Worm (Caenorhabditis elegans): ENCODE data around the gene F59F4.3.

Gene F59F4.3

DNA sequence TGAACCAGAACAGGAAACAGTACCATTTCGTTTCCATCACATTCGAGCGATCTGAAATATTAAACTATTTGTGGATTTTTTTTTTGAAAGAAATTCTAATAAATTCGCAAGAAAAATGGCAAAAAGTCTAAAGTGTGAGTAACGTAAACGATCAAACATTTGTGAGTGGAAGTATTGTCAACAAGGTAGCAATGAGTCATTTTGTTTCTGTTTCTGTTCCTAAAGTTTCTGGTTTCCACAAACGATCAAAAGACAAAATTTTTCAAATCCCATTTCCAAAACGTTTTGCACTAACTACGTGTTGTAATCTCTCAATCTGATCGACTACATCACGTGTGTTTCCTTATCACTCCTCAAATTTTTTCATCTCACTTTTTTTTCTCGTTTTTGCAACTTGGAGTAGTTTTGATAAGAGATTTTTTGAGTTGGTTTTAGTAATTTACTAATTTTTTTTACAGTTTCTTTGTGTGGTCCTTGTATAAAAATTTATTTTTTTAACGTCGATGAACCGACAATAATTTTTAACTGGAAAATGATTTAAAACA is at the start of gene F59F4.3:
Gene F59F4.3 (minus strand): TSS at position 51 of the 545 bp plus-strand sequence.
- TF ChIP-seq elt-2 (tag; optimal IDR thresholded peaks at IDR 0.05) (peak; percentile 61), ztf-4 (tag; optimal IDR thresholded peaks at IDR 0.05) (no peak), pha-4 (tag; optimal IDR thresholded peaks at IDR 0.05) (peak; percentile 29)

DNA sequence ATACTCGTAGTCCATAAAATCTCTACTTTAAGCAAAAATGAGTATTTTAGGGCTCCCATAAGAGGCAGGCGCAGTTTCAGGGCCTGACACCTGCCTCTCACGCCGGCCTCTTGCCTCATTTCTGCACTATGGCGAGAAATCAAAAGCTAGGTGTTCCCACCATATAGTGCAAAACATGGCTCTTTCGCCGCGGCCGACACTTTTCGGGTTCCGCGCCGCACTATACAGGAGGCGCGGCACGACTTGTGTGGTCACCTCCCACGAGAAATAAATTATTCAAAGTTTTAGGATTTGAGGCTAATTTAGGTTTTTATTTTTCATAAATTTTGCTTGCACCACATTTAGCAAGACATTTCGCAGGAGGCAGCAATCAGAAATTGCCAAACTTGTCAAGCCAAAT is 45.1 kb upstream of the F59F4.3 start:
- TF ChIP-seq tbx-2 (tag; optimal IDR thresholded peaks at IDR 0.05) (no peak), snpc-4 (tag; optimal IDR thresholded peaks at IDR 0.05) (peak; percentile 30)

DNA sequence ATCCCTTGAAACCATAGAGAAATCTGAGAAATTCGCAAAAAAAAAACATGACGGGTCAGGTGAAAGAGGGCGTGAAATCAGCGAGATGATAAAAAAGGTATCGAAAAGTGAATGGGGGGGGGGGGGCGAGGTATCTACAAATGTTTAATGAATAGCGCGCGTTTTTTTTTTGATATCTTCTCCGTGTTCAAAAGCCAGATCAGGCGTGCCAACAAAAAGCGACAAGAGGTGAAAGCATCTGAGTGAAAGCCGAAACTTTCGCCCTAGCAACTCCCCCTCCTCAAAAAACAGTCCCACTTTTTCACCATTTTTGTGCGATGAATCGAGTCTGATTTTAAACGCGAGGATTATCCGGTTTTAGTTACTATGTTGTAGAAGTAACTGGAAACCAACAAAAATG is 40.6 kb upstream of the F59F4.3 start:
- TF ChIP-seq nfya-1 (tag; optimal IDR thresholded peaks at IDR 0.05; ENCODE audit: insufficient read depth) (no peak), eor-1 (tag; optimal IDR thresholded peaks at IDR 0.05) (no peak), jun-1 (tag; optimal IDR thresholded peaks at IDR 0.05) (no peak)

DNA sequence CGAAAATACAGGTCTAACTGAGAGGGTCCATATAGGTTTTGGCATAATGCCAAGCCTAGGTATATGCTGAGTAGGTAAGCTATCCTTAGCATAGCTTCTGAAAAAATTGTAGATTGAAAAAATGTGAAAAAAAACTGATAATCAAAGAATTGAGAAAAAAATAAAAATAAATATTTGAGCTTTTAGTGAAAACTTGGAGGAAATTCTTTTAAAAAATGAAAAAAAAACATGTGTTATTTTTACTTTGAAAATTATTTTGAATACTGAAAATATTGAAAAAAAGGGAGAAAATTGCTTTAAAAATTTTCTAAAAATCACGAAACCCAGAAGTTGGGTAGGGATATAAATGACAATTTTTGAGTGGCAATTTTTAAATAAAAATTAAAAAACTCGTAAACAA is 40.1 kb upstream of the F59F4.3 start, which contains the start of gene F53H4.3:
Gene F53H4.3 (minus strand): TSS at position 101 of the 400 bp plus-strand sequence.
- no peak for TF ChIP-seq nhr-76 (tag; optimal IDR thresholded peaks at IDR 0.05)
- no peak for TF ChIP-seq ama-1 (optimal IDR thresholded peaks at IDR 0.05)
- TF ChIP-seq ceh-16 (tag; optimal IDR thresholded peaks at IDR 0.05), result no peak
- TF ChIP-seq jun-1 (tag; optimal IDR thresholded peaks at IDR 0.05), result no peak
- TF ChIP-seq pha-4 (tag; optimal IDR thresholded peaks at IDR 0.05), result no peak
- no peak for TF ChIP-seq ztf-11 (tag; optimal IDR thresholded peaks at IDR 0.05)
- no peak for TF ChIP-seq snpc-4 (tag; optimal IDR thresholded peaks at IDR 0.05)
- no peak for TF ChIP-seq nhr-12 (tag; optimal IDR thresholded peaks at IDR 0.05)
- no peak for TF ChIP-seq ceh-82 (tag; optimal IDR thresholded peaks at IDR 0.05)
- TF ChIP-seq unc-62 (GFP tag; optimal IDR thresholded peaks at IDR 0.05), result no peak
- TF ChIP-seq elt-2 (tag; optimal IDR thresholded peaks at IDR 0.05), result no peak
- no peak for TF ChIP-seq ZK546.5 (tag; optimal IDR thresholded peaks at IDR 0.05)
- no peak for TF ChIP-seq elt-1 (tag; optimal IDR thresholded peaks at IDR 0.05)
- no peak for TF ChIP-seq ceh-28 (tag; optimal IDR thresholded peaks at IDR 0.05)
- no peak for TF ChIP-seq nhr-77 (tag; optimal IDR thresholded peaks at IDR 0.05)
- no peak for TF ChIP-seq lsy-12 (tag; optimal IDR thresholded peaks at IDR 0.05)
- TF ChIP-seq aly-2 (tag; optimal IDR thresholded peaks at IDR 0.05), result no peak

DNA sequence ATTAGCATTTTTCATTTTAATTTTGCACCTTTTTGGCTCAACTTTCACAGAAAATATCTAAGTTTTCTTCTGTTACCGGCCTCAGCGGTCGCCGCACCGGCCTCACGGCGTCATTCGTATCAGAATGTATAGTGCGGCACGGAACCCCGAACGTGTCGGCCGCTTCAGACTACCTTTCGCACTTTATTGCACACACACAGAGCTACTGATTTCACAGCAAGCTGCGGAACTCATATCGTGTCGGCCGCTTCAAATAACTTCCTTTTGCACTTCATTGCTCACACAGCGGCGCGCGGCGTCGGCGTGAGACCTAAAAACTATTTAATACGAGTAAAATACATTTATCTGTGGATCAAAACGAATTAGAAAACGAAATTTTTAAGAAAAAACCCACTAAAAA is 37.1 kb upstream of the F59F4.3 start:
- TF ChIP-seq zag-1 (tag; optimal IDR thresholded peaks at IDR 0.05) (no peak), elt-2 (tag; optimal IDR thresholded peaks at IDR 0.05) (no peak), pqm-1 (tag; optimal IDR thresholded peaks at IDR 0.05) (no peak), ceh-28 (tag; optimal IDR thresholded peaks at IDR 0.05) (no peak), tbx-2 (tag; optimal IDR thresholded peaks at IDR 0.05) (no peak)

DNA sequence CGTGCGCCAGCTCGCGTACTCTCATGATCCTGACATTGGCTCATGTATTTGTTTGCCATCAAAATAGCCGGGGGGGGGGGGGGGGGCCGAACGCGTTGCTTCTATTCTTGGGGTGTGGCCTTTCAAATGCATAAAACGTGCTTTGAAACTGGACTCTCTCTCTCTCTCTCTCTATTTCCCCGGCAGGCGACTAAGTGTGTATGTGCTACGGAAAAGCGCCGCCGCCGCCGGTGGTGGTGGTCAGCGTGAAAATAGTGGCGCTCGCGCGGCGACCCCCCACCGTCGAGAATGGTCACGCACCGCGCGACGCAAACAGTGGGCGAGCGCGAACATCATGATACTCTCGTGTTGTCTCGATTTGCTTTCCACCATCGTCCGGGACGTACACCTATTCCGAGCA is 33.6 kb upstream of the F59F4.3 start:
- TF ChIP-seq lsy-12 (tag; optimal IDR thresholded peaks at IDR 0.05) (peak; percentile 49), nhr-23 (tag; optimal IDR thresholded peaks at IDR 0.05) (no peak), egl-27 (tag; optimal IDR thresholded peaks at IDR 0.05) (no peak)

DNA sequence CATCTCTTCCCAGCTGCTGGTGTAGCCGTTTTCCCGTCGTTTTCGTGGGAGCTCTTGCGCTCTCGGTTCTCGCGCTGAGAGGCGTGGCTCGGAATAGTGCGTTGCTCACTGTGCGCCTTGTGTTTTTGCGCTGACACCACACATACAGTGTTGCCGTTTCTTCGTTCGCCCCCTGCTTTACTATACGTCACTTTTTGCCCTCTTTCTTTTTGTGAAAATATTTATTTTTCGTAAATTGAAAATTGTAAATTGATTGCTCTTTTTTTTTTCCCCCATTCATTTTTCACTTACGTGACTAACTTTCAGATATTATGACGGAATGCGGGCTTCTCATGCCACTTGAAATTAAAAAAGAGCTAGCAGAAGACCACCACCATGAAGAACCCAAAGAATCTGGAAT is 31.4 kb upstream of the F59F4.3 start, which contains the start of gene gmeb-2:
Gene gmeb-2 (plus strand): TSS at position 301 of the 400 bp plus-strand sequence.
- TF ChIP-seq unc-62 (GFP tag; optimal IDR thresholded peaks at IDR 0.05) (no peak), nhr-28 (tag; optimal IDR thresholded peaks at IDR 0.05) (no peak), lsy-12 (tag; optimal IDR thresholded peaks at IDR 0.05) (peak; percentile 17), eor-1 (tag; optimal IDR thresholded peaks at IDR 0.05) (no peak), pha-4 (tag; optimal IDR thresholded peaks at IDR 0.05) (peak; percentile 4), snpc-4 (tag; optimal IDR thresholded peaks at IDR 0.05) (no peak), skn-1 (tag; optimal IDR thresholded peaks at IDR 0.05) (no peak), elt-3 (tag; optimal IDR thresholded peaks at IDR 0.05) (no peak)

DNA sequence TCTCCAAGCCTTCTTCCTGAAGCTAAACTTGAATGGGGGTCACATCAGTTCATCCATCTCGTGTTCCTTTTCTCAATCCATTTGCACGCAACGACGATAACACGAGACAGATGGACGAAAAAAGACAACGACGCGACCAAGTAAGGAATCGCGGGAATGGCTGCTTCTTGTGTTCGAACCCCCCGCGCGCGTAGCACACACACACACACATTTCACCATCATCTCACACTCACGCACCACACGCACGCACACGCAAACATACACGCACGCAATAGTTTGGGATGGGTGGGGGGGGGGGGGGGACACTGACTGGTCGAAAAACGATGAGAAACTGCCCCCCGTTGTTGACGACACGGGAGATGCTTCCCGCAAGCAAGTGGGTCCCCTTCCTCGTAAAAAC is 29.5 kb upstream of the F59F4.3 start:
- TF ChIP-seq hmg-11 (tag; optimal IDR thresholded peaks at IDR 0.05) (peak; percentile 5), zag-1 (tag; optimal IDR thresholded peaks at IDR 0.05) (no peak), lsy-12 (tag; optimal IDR thresholded peaks at IDR 0.05) (peak; percentile 41), lin-39 (tag; optimal IDR thresholded peaks at IDR 0.05) (peak; percentile 53), nhr-25 (tag; optimal IDR thresholded peaks at IDR 0.05) (no peak)
